Worm (Caenorhabditis elegans) whole organism, young adult: ENCODE data around the gene cutl-25.

Experiments
- B0336.3 ChIP-seq: fragments of 200-800 bp; sonication (Bioruptor generic); IDR thresholded peaks from 2 replicates; pipeline ENCODE4 v1.3.6; 2022; ENCODE audit warnings: missing genetic modification characterization, missing compliant biosample characterization
- C06A6.2 ChIP-seq: fragments of 200-800 bp; sonication (Bioruptor generic); conservative IDR thresholded peaks from 2 replicates; pipeline ENCODE4 v1.3.6; 2022; ENCODE audit warnings: missing genetic modification characterization, missing compliant biosample characterization
- D2030.7 ChIP-seq: fragments of 200-800 bp; sonication (Bioruptor generic); IDR thresholded peaks from 2 replicates; pipeline ENCODE4 v1.3.6; 2022; ENCODE audit warnings: missing genetic modification reagents, missing genetic modification characterization, missing compliant biosample characterization
- F49E8.2 ChIP-seq: sonication (generic microtip); optimal IDR thresholded peaks from 3 replicates; lab custom pipeline; 2017; ENCODE audit warnings: missing genetic modification characterization, mild to moderate bottlenecking, missing compliant biosample characterization, antibody characterized with exemption, moderate library complexity; ENCODE audit not compliant: insufficient read depth
- F55B11.4 ChIP-seq: sonication (generic microtip); optimal IDR thresholded peaks from 2 replicates; lab custom pipeline; 2016; ENCODE audit warnings: missing compliant biosample characterization, missing genetic modification characterization, borderline replicate concordance; ENCODE audit not compliant: insufficient read depth
- F57A8.1 ChIP-seq: fragments of 200-800 bp; sonication (Bioruptor generic); optimal IDR thresholded peaks from 2 replicates; lab custom pipeline; 2018; ENCODE audit warnings: mild to moderate bottlenecking, missing genetic modification characterization, moderate library complexity, missing compliant biosample characterization
- K12H6.12 ChIP-seq: fragments of 200-800 bp; sonication (Bioruptor generic); optimal IDR thresholded peaks from 2 replicates; lab custom pipeline; 2018; ENCODE audit warnings: mild to moderate bottlenecking, missing genetic modification characterization, missing compliant biosample characterization
- Y95B8A.8 ChIP-seq: fragments of 200-800 bp; sonication (Bioruptor generic); IDR thresholded peaks from 2 replicates; pipeline ENCODE4 v1.3.6; 2022; ENCODE audit warnings: missing genetic modification reagents, missing genetic modification characterization, missing compliant biosample characterization
- ZK185.1 ChIP-seq: sonication (generic microtip); optimal IDR thresholded peaks from 2 replicates; lab custom pipeline; 2016; ENCODE audit warnings: mild to moderate bottlenecking, missing genetic modification characterization, missing compliant biosample characterization; ENCODE audit not compliant: poor library complexity, severe bottlenecking
- aptf-3 ChIP-seq: fragments of 200-800 bp; sonication (Bioruptor generic); IDR thresholded peaks from 2 replicates; pipeline ENCODE4 v1.3.6; 2022; ENCODE audit warnings: missing genetic modification characterization, missing compliant biosample characterization
- attf-3 ChIP-seq: fragments of 200-800 bp; sonication (Bioruptor generic); conservative IDR thresholded peaks from 2 replicates; pipeline ENCODE4 v1.3.6; 2022; ENCODE audit warnings: missing genetic modification reagents, missing genetic modification characterization, missing compliant biosample characterization
- bed-2 ChIP-seq: fragments of 200-800 bp; sonication (Bioruptor generic); IDR thresholded peaks from 2 replicates; pipeline ENCODE4 v1.3.6; 2022; ENCODE audit warnings: missing genetic modification reagents, missing genetic modification characterization, missing compliant biosample characterization
- cebp-1 ChIP-seq, 2 experiments: fragments of 200-800 bp in 1 of 2; sonication (Bioruptor generic) in 1 of 2; sonication (generic microtip) in 1 of 2; IDR thresholded peaks in 1 of 2; optimal IDR thresholded peaks in 1 of 2; 2 replicates each; pipeline versions ENCODE4 v1.3.6 to Lab custom; 2017 to 2022; ENCODE audit warnings: missing compliant biosample characterization in 2 of 2, missing genetic modification characterization in 2 of 2, mild to moderate bottlenecking in 1 of 2, missing genetic modification reagents in 1 of 2, moderate library complexity in 1 of 2
- cebp-2 ChIP-seq: fragments of 200-800 bp; sonication (Bioruptor generic); IDR thresholded peaks from 2 replicates; pipeline ENCODE4 v1.3.6; 2022; ENCODE audit warnings: missing genetic modification characterization, missing compliant biosample characterization
- ceh-100 ChIP-seq: fragments of 200-800 bp; sonication (Bioruptor generic); IDR thresholded peaks from 2 replicates; pipeline ENCODE4 v1.3.6; 2022; ENCODE audit warnings: missing genetic modification reagents, missing genetic modification characterization, missing compliant biosample characterization
- ceh-27 ChIP-seq: fragments of 200-800 bp; sonication (Bioruptor generic); optimal IDR thresholded peaks from 2 replicates; lab custom pipeline; 2018; ENCODE audit warnings: mild to moderate bottlenecking, missing genetic modification characterization, moderate library complexity, missing compliant biosample characterization
- ceh-40 ChIP-seq: fragments of 200-800 bp; sonication (Bioruptor generic); IDR thresholded peaks from 2 replicates; pipeline ENCODE4 v1.3.6; 2022; ENCODE audit warnings: missing genetic modification characterization, missing compliant biosample characterization
- dox-1 ChIP-seq: fragments of 200-800 bp; sonication (Bioruptor generic); IDR thresholded peaks from 2 replicates; pipeline ENCODE4 v1.3.6; 2022; ENCODE audit warnings: missing genetic modification reagents, missing genetic modification characterization, missing compliant biosample characterization
- dpl-1 ChIP-seq: fragments of 150-350 bp; optimal IDR thresholded peaks from 2 replicates; lab custom pipeline; 2014; ENCODE audit warnings: missing biosample characterization, missing genetic modification reagents, missing genetic modification characterization
- efl-1 ChIP-seq: fragments of 150-350 bp; optimal IDR thresholded peaks from 2 replicates; lab custom pipeline; 2014; ENCODE audit warnings: missing biosample characterization, missing genetic modification reagents, missing genetic modification characterization
- egl-18 ChIP-seq: fragments of 200-800 bp; sonication (Bioruptor generic); IDR thresholded peaks from 2 replicates; pipeline ENCODE4 v1.3.6; 2022; ENCODE audit warnings: missing genetic modification reagents, missing genetic modification characterization, missing compliant biosample characterization
- egl-44 ChIP-seq: fragments of 200-800 bp; sonication (Bioruptor generic); IDR thresholded peaks from 2 replicates; pipeline ENCODE4 v1.3.6; 2022; ENCODE audit warnings: missing genetic modification reagents, missing genetic modification characterization, missing compliant biosample characterization
- egrh-3 ChIP-seq: fragments of 200-800 bp; sonication (Bioruptor generic); IDR thresholded peaks from 2 replicates; pipeline ENCODE4 v1.3.6; 2022; ENCODE audit warnings: missing genetic modification reagents, missing genetic modification characterization, missing compliant biosample characterization
- ekl-4 ChIP-seq: fragments of 200-800 bp; sonication (Bioruptor generic); IDR thresholded peaks from 2 replicates; pipeline ENCODE4 v1.3.6; 2022; ENCODE audit warnings: missing genetic modification reagents, missing genetic modification characterization, missing compliant biosample characterization
- ets-4 ChIP-seq: fragments of 200-800 bp; sonication (Bioruptor generic); optimal IDR thresholded peaks from 2 replicates; lab custom pipeline; 2018; ENCODE audit warnings: mild to moderate bottlenecking, missing genetic modification characterization, missing compliant biosample characterization
- hlh-12 ChIP-seq: sonication (generic microtip); optimal IDR thresholded peaks from 2 replicates; lab custom pipeline; 2016; ENCODE audit warnings: missing genetic modification characterization, missing compliant biosample characterization
- hmg-1.2 ChIP-seq: fragments of 200-800 bp; sonication (Bioruptor generic); IDR thresholded peaks from 2 replicates; pipeline ENCODE4 v1.3.6; 2022; ENCODE audit warnings: missing genetic modification reagents, missing genetic modification characterization, missing compliant biosample characterization
- let-526 ChIP-seq: fragments of 200-800 bp; sonication (Bioruptor generic); IDR thresholded peaks from 2 replicates; pipeline ENCODE4 v1.3.6; 2022; ENCODE audit warnings: missing genetic modification reagents, missing genetic modification characterization, missing compliant biosample characterization
- lin-26 ChIP-seq: fragments of 200-800 bp; sonication (Bioruptor generic); IDR thresholded peaks from 2 replicates; pipeline ENCODE4 v1.3.6; 2022; ENCODE audit warnings: missing genetic modification reagents, missing genetic modification characterization, missing compliant biosample characterization
- lin-54 ChIP-seq: fragments of 200-800 bp; sonication (Bioruptor generic); optimal IDR thresholded peaks from 2 replicates; lab custom pipeline; 2018; ENCODE audit warnings: mild to moderate bottlenecking, missing genetic modification characterization, missing compliant biosample characterization
- lir-1 ChIP-seq: fragments of 200-800 bp; sonication (Bioruptor generic); conservative IDR thresholded peaks from 2 replicates; pipeline ENCODE4 v1.3.6; 2022; ENCODE audit warnings: missing genetic modification reagents, missing genetic modification characterization, missing compliant biosample characterization
- madf-3 ChIP-seq: fragments of 200-800 bp; sonication (Bioruptor generic); IDR thresholded peaks from 2 replicates; pipeline ENCODE4 v1.3.6; 2022; ENCODE audit warnings: missing genetic modification reagents, missing genetic modification characterization, missing compliant biosample characterization
- madf-6 ChIP-seq: fragments of 200-800 bp; sonication (Bioruptor generic); IDR thresholded peaks from 2 replicates; pipeline ENCODE4 v1.3.6; 2022; ENCODE audit warnings: missing genetic modification reagents, missing genetic modification characterization, missing compliant biosample characterization
- madf-8 ChIP-seq: fragments of 200-800 bp; sonication (Bioruptor generic); conservative IDR thresholded peaks from 2 replicates; pipeline ENCODE4 v1.3.6; 2022; ENCODE audit warnings: missing genetic modification reagents, missing genetic modification characterization, missing compliant biosample characterization
- mcd-1 ChIP-seq: fragments of 200-800 bp; sonication (Bioruptor generic); IDR thresholded peaks from 2 replicates; pipeline ENCODE4 v1.3.6; 2022; ENCODE audit warnings: missing genetic modification reagents, missing genetic modification characterization, missing compliant biosample characterization
- nfya-2 ChIP-seq: fragments of 200-800 bp; sonication (Bioruptor generic); IDR thresholded peaks from 2 replicates; pipeline ENCODE4 v1.3.6; 2022; ENCODE audit warnings: missing genetic modification reagents, missing genetic modification characterization, missing compliant biosample characterization
- nhr-27 ChIP-seq: fragments of 200-800 bp; sonication (Bioruptor generic); optimal IDR thresholded peaks from 2 replicates; lab custom pipeline; 2018; ENCODE audit warnings: mild to moderate bottlenecking, missing genetic modification characterization, moderate library complexity, missing compliant biosample characterization
- rpc-1 ChIP-seq, 2 experiments: fragments of 150-350 bp in 1 of 2; sonication (generic microtip) in 1 of 2; optimal IDR thresholded peaks; 2 replicates each; lab custom pipeline; 2014 to 2018; ENCODE audit warnings: missing biosample characterization in 1 of 2, missing genetic modification characterization in 1 of 2, missing genetic modification reagents in 1 of 2, missing genotype in 1 of 2
- sdz-38 ChIP-seq: sonication (generic microtip); optimal IDR thresholded peaks from 2 replicates; lab custom pipeline; 2016; ENCODE audit warnings: missing genotype, missing genetic modification characterization, missing compliant biosample characterization
- sea-2 ChIP-seq: fragments of 200-800 bp; sonication (Bioruptor generic); IDR thresholded peaks from 2 replicates; pipeline ENCODE4 v1.3.6; 2022; ENCODE audit warnings: missing genetic modification characterization, missing compliant biosample characterization
- snpc-1.1 ChIP-seq: sonication (generic microtip); optimal IDR thresholded peaks from 2 replicates; lab custom pipeline; 2017; ENCODE audit warnings: missing genetic modification characterization, mild to moderate bottlenecking, missing compliant biosample characterization, antibody characterized with exemption, moderate library complexity, missing genotype, missing genetic modification reagents; ENCODE audit not compliant: insufficient read depth
- snpc-4 ChIP-seq, 5 experiments: fragments of 150-350 bp in 1 of 5; sonication (generic microtip) in 4 of 5; optimal IDR thresholded peaks; 2 replicates each; lab custom pipeline; 2014 to 2018; ENCODE audit warnings: missing genetic modification characterization in 5 of 5, missing biosample characterization in 3 of 5, antibody characterized with exemption in 2 of 5, mild to moderate bottlenecking in 2 of 5, missing compliant biosample characterization in 2 of 5, missing genotype in 2 of 5, moderate library complexity in 2 of 5, missing genetic modification reagents in 1 of 5
- sptf-2 ChIP-seq: fragments of 200-800 bp; sonication (Bioruptor generic); optimal IDR thresholded peaks from 2 replicates; lab custom pipeline; 2018; ENCODE audit warnings: mild to moderate bottlenecking, missing genetic modification characterization, missing compliant biosample characterization
- tbx-9 ChIP-seq: sonication (generic microtip); optimal IDR thresholded peaks from 2 replicates; lab custom pipeline; 2016; ENCODE audit warnings: borderline replicate concordance, missing genetic modification characterization, inconsistent platforms, missing compliant biosample characterization
- unc-62 ChIP-seq: fragments of 150-350 bp; optimal IDR thresholded peaks from 2 replicates; lab custom pipeline; 2014; ENCODE audit warnings: missing biosample characterization, missing genetic modification reagents, missing genetic modification characterization
- ztf-22 ChIP-seq: fragments of 200-800 bp; sonication (Bioruptor generic); optimal IDR thresholded peaks from 2 replicates; lab custom pipeline; 2018; ENCODE audit warnings: mild to moderate bottlenecking, missing genetic modification characterization, moderate library complexity, missing compliant biosample characterization
- ztf-26 ChIP-seq: sonication (generic microtip); optimal IDR thresholded peaks from 2 replicates; lab custom pipeline; 2017; ENCODE audit warnings: missing genetic modification characterization, missing compliant biosample characterization

The cutl-25 gene

DNA sequence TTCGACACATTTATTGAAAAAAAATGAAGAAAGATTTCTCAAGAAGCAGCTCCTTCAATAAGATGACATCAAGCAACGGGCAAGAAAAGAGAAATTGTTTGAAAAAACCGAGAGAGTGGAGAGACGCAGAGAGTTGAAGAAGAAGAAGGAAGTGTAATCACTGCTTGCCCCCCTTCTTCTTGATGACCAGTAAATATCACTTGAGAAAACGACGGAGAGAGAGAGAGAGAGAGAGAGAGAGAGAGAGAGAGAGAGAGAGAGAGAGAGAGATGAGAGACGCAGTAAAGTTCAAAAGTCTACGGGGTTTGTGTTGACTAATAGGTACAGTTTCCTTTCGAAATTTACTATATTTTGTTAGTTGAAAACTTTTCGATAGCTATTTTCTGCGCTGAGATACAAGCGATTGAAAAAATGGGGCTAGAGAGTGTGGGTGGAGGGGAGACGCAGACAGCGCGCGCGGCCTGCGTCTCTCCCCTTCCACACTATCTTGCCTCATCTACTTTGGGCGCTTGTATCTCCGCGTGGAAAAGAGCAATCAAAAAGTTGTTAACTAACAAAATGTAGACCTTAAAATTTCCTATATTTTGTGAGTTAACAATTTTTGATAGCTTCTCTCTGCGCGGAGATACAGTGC lies 19.1 kb upstream of the cutl-25 start (continued):
- no peak for TF ChIP-seq lin-54
- TF ChIP-seq bed-2 (GFP tag; lab: Robert Waterston, UW), result no peak
- no peak for TF ChIP-seq madf-8 (GFP tag; lab: Robert Waterston, UW)
- no peak for TF ChIP-seq ekl-4
- no peak for TF ChIP-seq ztf-22
- no peak for TF ChIP-seq D2030.7 (GFP tag; lab: Robert Waterston, UW)
- no peak for TF ChIP-seq ceh-40 (GFP tag; lab: Robert Waterston, UW)
- TF ChIP-seq lin-26 (GFP tag; lab: Robert Waterston, UW), result no peak
- no peak for TF ChIP-seq cebp-1 (GFP tag; IDR thresholded peaks at IDR 0.05; lab: Robert Waterston, UW)
- TF ChIP-seq cebp-1 (tag; optimal IDR thresholded peaks at IDR 0.05; lab: Kevin White, UChicago), result peak; percentile 75
- TF ChIP-seq ets-4, result no peak
- TF ChIP-seq ceh-100 (GFP tag; lab: Robert Waterston, UW), result no peak
- TF ChIP-seq egl-18, result no peak
- peak; percentile 64 for TF ChIP-seq mcd-1 (GFP tag; lab: Robert Waterston, UW)
- TF ChIP-seq attf-3 (GFP tag; lab: Robert Waterston, UW), result no peak
- peak; percentile 43 for TF ChIP-seq egrh-3
- TF ChIP-seq lir-1 (GFP tag; lab: Robert Waterston, UW), result no peak
- peak; percentile 48; the same call in 1 of the 2 replicates for TF ChIP-seq dox-1 (GFP tag; lab: Robert Waterston, UW)
- no peak for TF ChIP-seq hlh-12 (tag; lab: Kevin White, UChicago)
- TF ChIP-seq F55B11.4 (tag; lab: Kevin White, UChicago), result no peak
- TF ChIP-seq F57A8.1 (GFP tag; lab: Kevin White, UChicago), result no peak
- TF ChIP-seq tbx-9 (tag; lab: Kevin White, UChicago), result no peak
- TF ChIP-seq madf-3 (GFP tag; lab: Robert Waterston, UW), result no peak
- TF ChIP-seq snpc-4 (GFP tag; optimal IDR thresholded peaks at IDR 0.05; lab: Kevin White, UChicago), result no peak
- no peak for TF ChIP-seq snpc-4 (tag; optimal IDR thresholded peaks at IDR 0.05; lab: Kevin White, UChicago)
- no peak for TF ChIP-seq snpc-1.1 (tag; lab: Kevin White, UChicago)
- peak; percentile 59 for TF ChIP-seq ceh-27 (GFP tag; lab: Kevin White, UChicago)
- TF ChIP-seq K12H6.12 (tag; lab: Kevin White, UChicago), result no peak
- TF ChIP-seq hmg-1.2 (GFP tag; lab: Robert Waterston, UW), result peak; percentile 92
- no peak for TF ChIP-seq sptf-2 (GFP tag; lab: Kevin White, UChicago)
- TF ChIP-seq let-526 (GFP tag; lab: Robert Waterston, UW), result no peak
- TF ChIP-seq aptf-3, result no peak
- no peak for TF ChIP-seq cebp-2 (GFP tag; lab: Robert Waterston, UW)
- no peak for TF ChIP-seq ZK185.1 (tag; lab: Kevin White, UChicago)
- no peak for TF ChIP-seq sea-2 (GFP tag; lab: Robert Waterston, UW)
- no peak for TF ChIP-seq nhr-27 (tag; lab: Kevin White, UChicago)
- no peak for TF ChIP-seq sdz-38
- TF ChIP-seq dpl-1, result no peak
- TF ChIP-seq F49E8.2 (tag; lab: Kevin White, UChicago), result no peak
- peak; percentile 52 for TF ChIP-seq ztf-26 (tag; lab: Kevin White, UChicago)
- TF ChIP-seq B0336.3 (GFP tag; lab: Robert Waterston, UW), result no peak
- no peak for TF ChIP-seq madf-6
- no peak for TF ChIP-seq unc-62
- no peak for TF ChIP-seq C06A6.2 (GFP tag; lab: Robert Waterston, UW)
- TF ChIP-seq nfya-2 (GFP tag; lab: Robert Waterston, UW), result no peak
- TF ChIP-seq Y95B8A.8 (GFP tag; lab: Robert Waterston, UW), result no peak
- no peak for TF ChIP-seq egl-44 (GFP tag; lab: Robert Waterston, UW)
- no peak for TF ChIP-seq rpc-1 (optimal IDR thresholded peaks at IDR 0.05; lab: Kevin White, UChicago)
- no peak for TF ChIP-seq rpc-1 (tag; optimal IDR thresholded peaks at IDR 0.05; lab: Kevin White, UChicago)
- TF ChIP-seq efl-1 (GFP tag; lab: Kevin White, UChicago), result no peak
